Fruit fly (Drosophila melanogaster): ENCODE results near the gene CG5001.

DNA sequence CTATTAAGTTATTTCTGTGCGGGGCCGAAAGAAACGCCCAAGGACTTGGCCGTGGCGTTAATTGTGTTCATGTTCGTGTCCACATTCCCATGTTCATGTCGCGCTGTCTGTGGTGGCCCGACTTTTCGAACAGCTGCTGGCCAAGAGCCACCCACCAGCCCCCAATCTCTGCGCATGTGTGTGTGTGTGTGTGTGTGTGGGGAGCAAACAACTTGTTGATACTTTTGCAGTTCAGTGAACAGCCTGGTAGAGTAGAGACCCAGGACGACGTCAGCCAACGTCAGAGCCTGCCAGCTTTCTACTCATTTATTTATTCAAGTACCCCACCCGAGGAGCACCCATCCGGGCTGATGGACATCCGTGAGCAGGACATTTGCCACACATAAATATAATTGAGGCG is 48.6 kb upstream of the CG5001 start:
- TF ChIP-seq CG2116 (GFP tag; optimal IDR thresholded peaks at IDR 0.05) (no peak), CG17802 (tag; optimal IDR thresholded peaks at IDR 0.05) (no peak), Max (GFP tag; optimal IDR thresholded peaks at IDR 0.05) (no peak), CG6689 (GFP tag; IDR thresholded peaks at IDR 0.05) (no peak), Sox102F (GFP tag; optimal IDR thresholded peaks at IDR 0.05) (no peak), CG7839 (tag; optimal IDR thresholded peaks at IDR 0.05) (no peak), D (optimal IDR thresholded peaks at IDR 0.05) (no peak), D (GFP tag; optimal IDR thresholded peaks at IDR 0.05) (no peak), otp (GFP tag; IDR thresholded peaks at IDR 0.05) (no peak), Sry-β (GFP tag; optimal IDR thresholded peaks at IDR 0.05) (no peak)

All from whole organism, embryonic.